Fruit fly (Drosophila melanogaster): ENCODE results near the gene CG14864.

CG14864 gene

dm6 chr3R:15277926-15278869 is 9.9 kb upstream of the CG14864 start, which contains the start of the genes MRG15 and Tm1:
Gene MRG15 (minus strand): TSS chr3R:15278109.
Gene Tm1 (plus strand): TSS chr3R:15278220.
- TF ChIP-seq insv (optimal IDR thresholded peaks at IDR 0.05) (no peak), h (optimal IDR thresholded peaks at IDR 0.05) (no peak), Sin3A (optimal IDR thresholded peaks at IDR 0.05) (no peak), psq (optimal IDR thresholded peaks at IDR 0.05) (no peak), Myc (optimal IDR thresholded peaks at IDR 0.05) (no peak), ttk (optimal IDR thresholded peaks at IDR 0.05) (no peak)

dm6 chr3R:15275158-15275623 is 6.9 kb upstream of the CG14864 start, which contains the start of the genes Cp190 and CG4338:
Gene Cp190 (minus strand): TSS chr3R:15275241.
Gene CG4338 (plus strand): TSS chr3R:15275522.
- TF ChIP-seq ttk (optimal IDR thresholded peaks at IDR 0.05) (no peak), h (optimal IDR thresholded peaks at IDR 0.05) (no peak), psq (optimal IDR thresholded peaks at IDR 0.05) (no peak), Myc (optimal IDR thresholded peaks at IDR 0.05) (no peak), insv (optimal IDR thresholded peaks at IDR 0.05) (no peak), Sin3A (optimal IDR thresholded peaks at IDR 0.05) (no peak)

- TF ChIP-seq Sin3A (optimal IDR thresholded peaks at IDR 0.05) (no peak), Myc (optimal IDR thresholded peaks at IDR 0.05) (no peak), psq (optimal IDR thresholded peaks at IDR 0.05) (no peak), insv (optimal IDR thresholded peaks at IDR 0.05) (no peak), ttk (optimal IDR thresholded peaks at IDR 0.05) (no peak), h (optimal IDR thresholded peaks at IDR 0.05) (no peak)
These were observed 518 bp upstream of the CG14864 start for dm6 chr3R:15268856-15269255.

dm6 chr3R:15265406-15266040 is 2.8 kb downstream of the CG14864 start, which contains the start of gene ATPsynO:
Gene ATPsynO (plus strand): TSS chr3R:15265591.
- TF ChIP-seq psq (optimal IDR thresholded peaks at IDR 0.05) (no peak), ttk (optimal IDR thresholded peaks at IDR 0.05) (no peak), Myc (optimal IDR thresholded peaks at IDR 0.05) (no peak), Sin3A (optimal IDR thresholded peaks at IDR 0.05) (no peak), insv (optimal IDR thresholded peaks at IDR 0.05) (no peak), h (optimal IDR thresholded peaks at IDR 0.05) (no peak)

- no peak for TF ChIP-seq Myc (optimal IDR thresholded peaks at IDR 0.05)
- TF ChIP-seq ttk (optimal IDR thresholded peaks at IDR 0.05), result no peak
- no peak for TF ChIP-seq psq (optimal IDR thresholded peaks at IDR 0.05)
These were observed 4.4 kb downstream of the CG14864 start for dm6 chr3R:15263946-15264345.

- TF ChIP-seq insv (optimal IDR thresholded peaks at IDR 0.05) (no peak), ttk (optimal IDR thresholded peaks at IDR 0.05) (no peak), Myc (optimal IDR thresholded peaks at IDR 0.05) (no peak), Sin3A (optimal IDR thresholded peaks at IDR 0.05) (no peak), psq (optimal IDR thresholded peaks at IDR 0.05) (no peak), h (optimal IDR thresholded peaks at IDR 0.05) (no peak)
These were observed 5.3 kb downstream of the CG14864 start, which contains the start of the genes eIF2gamma and Set for dm6 chr3R:15262710-15263672. Gene eIF2gamma (minus strand): TSS chr3R:15263458. Gene Set (plus strand): TSS chr3R:15263552.

- TF ChIP-seq Myc (optimal IDR thresholded peaks at IDR 0.05) (no peak), Sin3A (optimal IDR thresholded peaks at IDR 0.05) (no peak), insv (optimal IDR thresholded peaks at IDR 0.05) (no peak), ttk (optimal IDR thresholded peaks at IDR 0.05) (no peak), h (optimal IDR thresholded peaks at IDR 0.05) (no peak), psq (optimal IDR thresholded peaks at IDR 0.05) (no peak)
These were observed 17.9 kb downstream of the CG14864 start for dm6 chr3R:15250454-15250853.

- TF ChIP-seq ttk (optimal IDR thresholded peaks at IDR 0.05), result no peak
- TF ChIP-seq Myc (optimal IDR thresholded peaks at IDR 0.05), result no peak
- no peak for TF ChIP-seq psq (optimal IDR thresholded peaks at IDR 0.05)
- TF ChIP-seq h (optimal IDR thresholded peaks at IDR 0.05), result no peak
- no peak for TF ChIP-seq insv (optimal IDR thresholded peaks at IDR 0.05)
- no peak for TF ChIP-seq Sin3A (optimal IDR thresholded peaks at IDR 0.05)
These were observed 18.6 kb downstream of the CG14864 start, which contains the start of gene CG42404 for dm6 chr3R:15249735-15250134. Gene CG42404 (plus strand): TSS chr3R:15250094.

- TF ChIP-seq insv (optimal IDR thresholded peaks at IDR 0.05), result no peak
- no peak for TF ChIP-seq h (optimal IDR thresholded peaks at IDR 0.05)
- no peak for TF ChIP-seq Myc (optimal IDR thresholded peaks at IDR 0.05)
- no peak for TF ChIP-seq psq (optimal IDR thresholded peaks at IDR 0.05)
- no peak for TF ChIP-seq ttk (optimal IDR thresholded peaks at IDR 0.05)
- no peak for TF ChIP-seq Sin3A (optimal IDR thresholded peaks at IDR 0.05)
These were observed 19.3 kb downstream of the CG14864 start, which contains the start of gene Amt for dm6 chr3R:15249037-15249436. Gene Amt (minus strand): TSS chr3R:15249137.

dm6 chr3R:15246601-15247000 is 21.7 kb downstream of the CG14864 start:
- TF ChIP-seq Myc (optimal IDR thresholded peaks at IDR 0.05) (no peak), psq (optimal IDR thresholded peaks at IDR 0.05) (no peak), ttk (optimal IDR thresholded peaks at IDR 0.05) (no peak), insv (optimal IDR thresholded peaks at IDR 0.05) (no peak)

- TF ChIP-seq Sin3A (optimal IDR thresholded peaks at IDR 0.05) (no peak), ttk (optimal IDR thresholded peaks at IDR 0.05) (no peak), h (optimal IDR thresholded peaks at IDR 0.05) (no peak), insv (optimal IDR thresholded peaks at IDR 0.05) (no peak), Myc (optimal IDR thresholded peaks at IDR 0.05) (no peak), psq (optimal IDR thresholded peaks at IDR 0.05) (no peak)
These were observed 24.9 kb downstream of the CG14864 start for dm6 chr3R:15243452-15243851.

All from Kc167 (cell line).